Fruit fly (Drosophila melanogaster) whole organism: ENCODE results near the gene obst-F.

ENCODE experiments used
- CG8478 ChIP-seq: fragments of >200 bp; optimal IDR thresholded peaks from 2 replicates; lab custom pipeline; 2018; ENCODE audit warnings: inconsistent platforms
- EcR ChIP-seq, 2 experiments: fragments of >200 bp; optimal IDR thresholded peaks; 2 replicates each; lab custom pipeline; 2017; ENCODE audit warnings: missing biosample characterization in 2 of 2, missing genetic modification characterization in 2 of 2, missing genetic modification reagents in 2 of 2

- TF ChIP-seq CG8478 (lab: Kevin White, UChicago) (no peak), EcR (GFP tag; optimal IDR thresholded peaks at IDR 0.05; lab: Kevin White, UChicago) (no peak)
Measured at dm6 chr3L:20185886-20186285, 15.6 kb downstream of the obst-F start.
